Worm (Caenorhabditis elegans) whole organism, L4/young adult: ENCODE measurements around the gene B0244.15.

Experiments
- W03F9.2 ChIP-seq: fragments of 150-350 bp; optimal IDR thresholded peaks from 2 replicates; lab custom pipeline; 2014; ENCODE audit warnings: missing biosample characterization, missing genetic modification characterization
- him-1 ChIP-seq: sonication (generic microtip); optimal IDR thresholded peaks from 2 replicates; lab custom pipeline; 2016; ENCODE audit warnings: missing genotype, missing genetic modification reagents, missing genetic modification characterization, missing compliant biosample characterization

DNA sequence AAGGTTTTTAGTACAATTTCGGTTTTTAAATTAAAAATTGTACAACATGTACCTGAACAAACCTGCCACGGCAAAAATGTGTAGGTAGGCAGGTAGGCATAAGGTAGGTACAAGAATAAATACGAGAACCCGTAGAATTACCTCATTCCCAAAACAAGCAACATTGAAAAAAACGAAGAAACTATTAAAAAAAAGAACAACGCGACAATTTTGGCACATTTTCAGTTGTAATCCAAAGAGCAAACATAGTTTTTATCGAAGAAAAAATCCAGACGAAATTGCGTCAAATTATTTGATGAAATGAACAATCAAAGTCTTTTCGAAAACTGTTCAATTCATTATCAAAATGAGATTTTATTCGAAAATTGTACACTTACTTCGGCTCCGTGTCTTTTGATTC is 2.5 kb upstream of the B0244.15 start, which contains the start of gene B0244.16:
- TF ChIP-seq him-1 (tag; lab: Kevin White, UChicago) (no peak), W03F9.2 (tag; lab: Kevin White, UChicago) (no peak)
